Worm (Caenorhabditis elegans) whole organism, L1 larva: Measurements from ENCODE around the gene adbp-1.

ENCODE experiments used
- C34B4.2 ChIP-seq: sonication (generic microtip); optimal IDR thresholded peaks from 2 replicates; lab custom pipeline; 2017; ENCODE audit warnings: mild to moderate bottlenecking, missing genetic modification characterization, missing compliant biosample characterization
- aly-2 ChIP-seq: fragments of 150-350 bp; optimal IDR thresholded peaks from 2 replicates; lab custom pipeline; 2014; ENCODE audit warnings: missing biosample characterization, missing genetic modification characterization
- egl-27 ChIP-seq, 2 experiments: fragments of 150-350 bp in 1 of 2; sonication (generic microtip); optimal IDR thresholded peaks; 3 replicates each; lab custom pipeline; 2017 to 2018; ENCODE audit warnings: missing biosample characterization in 2 of 2, missing genetic modification characterization in 2 of 2, missing genetic modification reagents in 2 of 2
- fkh-4 ChIP-seq: sonication (generic microtip); optimal IDR thresholded peaks from 2 replicates; lab custom pipeline; 2016; ENCODE audit warnings: missing compliant biosample characterization, missing genetic modification characterization, borderline replicate concordance
- nhr-237 ChIP-seq: fragments of 150-350 bp; optimal IDR thresholded peaks from 2 replicates; lab custom pipeline; 2014; ENCODE audit warnings: missing biosample characterization, missing genetic modification characterization
- nhr-28 ChIP-seq: fragments of 150-350 bp; optimal IDR thresholded peaks from 2 replicates; lab custom pipeline; 2014; ENCODE audit warnings: missing biosample characterization, missing genetic modification characterization
- nhr-71 ChIP-seq: sonication (generic microtip); optimal IDR thresholded peaks from 2 replicates; lab custom pipeline; 2016; ENCODE audit warnings: mild to moderate bottlenecking, missing genetic modification characterization, moderate library complexity, missing compliant biosample characterization
- nhr-76 ChIP-seq: sonication (generic microtip); optimal IDR thresholded peaks from 2 replicates; lab custom pipeline; 2017; ENCODE audit warnings: missing biosample characterization, missing genetic modification characterization
- tbx-2 ChIP-seq: sonication (generic microtip); optimal IDR thresholded peaks from 2 replicates; lab custom pipeline; 2016; ENCODE audit warnings: missing genetic modification characterization, missing compliant biosample characterization

ce11 chrII:11431584-11431983 lies 12.4 kb upstream of the adbp-1 start, which contains the start of gene C05D12.4:
- TF ChIP-seq nhr-237 (tag; lab: Kevin White, UChicago) (no peak), aly-2 (tag; lab: Kevin White, UChicago) (no peak), nhr-71 (tag; lab: Kevin White, UChicago) (no peak), fkh-4 (tag; lab: Kevin White, UChicago) (no peak), C34B4.2 (tag; lab: Kevin White, UChicago) (no peak), nhr-28 (tag; lab: Kevin White, UChicago) (no peak), nhr-76 (tag; lab: Kevin White, UChicago) (no peak), tbx-2 (tag; lab: Kevin White, UChicago) (no peak), egl-27 (tag; optimal IDR thresholded peaks at IDR 0.05; lab: Kevin White, UChicago) (no peak)
